Fruit fly (Drosophila melanogaster) whole organism, wandering third instar larva: ENCODE measurements around the gene unc-13.

Experiments used
- Abd-B ChIP-seq: fragments of >200 bp; optimal IDR thresholded peaks from 2 replicates; lab custom pipeline; 2017; ENCODE audit warnings: missing biosample characterization, missing genetic modification characterization
- CrebA ChIP-seq: fragments of 200-800 bp; sonication (Bioruptor generic); optimal IDR thresholded peaks from 2 replicates; lab custom pipeline; 2016; ENCODE audit warnings: missing biosample characterization, mild to moderate bottlenecking, missing genetic modification characterization, borderline replicate concordance
- Dif ChIP-seq: fragments of 200-275, 200-300 bp; sonication (Bioruptor generic); optimal IDR thresholded peaks from 2 replicates; lab custom pipeline; 2018; ENCODE audit warnings: missing biosample characterization, missing genetic modification characterization; ENCODE audit not compliant: partially characterized antibody
- GATAd ChIP-seq: sonication (Bioruptor generic); optimal IDR thresholded peaks from 2 replicates; lab custom pipeline; 2016; ENCODE audit warnings: missing biosample characterization, missing genetic modification characterization
- HLH106 ChIP-seq: fragments of 200-800 bp; optimal IDR thresholded peaks from 3 replicates; lab custom pipeline; 2019; ENCODE audit warnings: missing biosample characterization, mild to moderate bottlenecking, missing genetic modification characterization, moderate library complexity
- Hnf4 ChIP-seq: fragments of 200-800 bp; sonication (Bioruptor generic); optimal IDR thresholded peaks from 2 replicates; lab custom pipeline; 2016; ENCODE audit warnings: missing biosample characterization, mild to moderate bottlenecking, missing genetic modification characterization
- Hr78 ChIP-seq: fragments of >200 bp; optimal IDR thresholded peaks from 2 replicates; lab custom pipeline; 2017; ENCODE audit warnings: missing biosample characterization, missing genetic modification characterization
- Mio ChIP-seq: sonication (Bioruptor generic); optimal IDR thresholded peaks from 2 replicates; lab custom pipeline; 2016; ENCODE audit warnings: missing biosample characterization, missing genetic modification characterization
- Myc ChIP-seq: fragments of >200 bp; optimal IDR thresholded peaks from 2 replicates; lab custom pipeline; 2017
- N ChIP-seq: fragments of >200 bp; optimal IDR thresholded peaks from 2 replicates; lab custom pipeline; 2018; ENCODE audit warnings: missing biosample characterization, missing external identifiers, missing genetic modification characterization
- OdsH ChIP-seq: fragments of 200-800 bp; sonication (Bioruptor generic); optimal IDR thresholded peaks from 2 replicates; lab custom pipeline; 2016; ENCODE audit warnings: missing biosample characterization, mild to moderate bottlenecking, missing genetic modification characterization
- Rel ChIP-seq, 2 experiments: fragments of 200-800 bp; sonication (Bioruptor generic) in 1 of 2; optimal IDR thresholded peaks; 2 replicates in 1 of 2; 3 replicates in 1 of 2; lab custom pipeline; 2016 to 2019; ENCODE audit warnings: mild to moderate bottlenecking in 2 of 2, missing biosample characterization in 2 of 2, missing genetic modification characterization in 2 of 2, moderate library complexity in 1 of 2
- Sp1 ChIP-seq: fragments of 200-800 bp; sonication (Bioruptor generic); optimal IDR thresholded peaks from 3 replicates; lab custom pipeline; 2019; ENCODE audit warnings: missing biosample characterization, mild to moderate bottlenecking, missing genetic modification characterization, moderate library complexity
- Vsx2 ChIP-seq: fragments of 200-300, 225-300 bp; sonication (Bioruptor generic); optimal IDR thresholded peaks from 2 replicates; lab custom pipeline; 2018; ENCODE audit warnings: missing biosample characterization, missing genetic modification characterization; ENCODE audit not compliant: partially characterized antibody
- br ChIP-seq: fragments of 200-800 bp; sonication (Bioruptor generic); optimal IDR thresholded peaks from 2 replicates; lab custom pipeline; 2016; ENCODE audit warnings: missing biosample characterization, missing genetic modification characterization
- brk ChIP-seq: fragments of 200-800 bp; sonication (Bioruptor generic); optimal IDR thresholded peaks from 2 replicates; lab custom pipeline; 2016; ENCODE audit warnings: missing biosample characterization, mild to moderate bottlenecking, missing genetic modification characterization
- dl ChIP-seq, 2 experiments: fragments of 175-275, 200-275 bp in 1 of 2; fragments of 200-275 bp in 1 of 2; sonication (Bioruptor generic); optimal IDR thresholded peaks; lab custom pipeline; 2018; ENCODE audit warnings: mild to moderate bottlenecking in 2 of 2, missing biosample characterization in 2 of 2, missing genetic modification characterization in 2 of 2, moderate library complexity in 2 of 2; ENCODE audit not compliant: partially characterized antibody in 2 of 2, insufficient read depth in 1 of 2
- dmrt93B ChIP-seq: fragments of 200-800 bp; sonication (Bioruptor generic); optimal IDR thresholded peaks from 2 replicates; lab custom pipeline; 2018; ENCODE audit warnings: missing biosample characterization, mild to moderate bottlenecking, missing genetic modification characterization
- foxo ChIP-seq, 2 experiments: fragments of 200-800 bp; sonication (Bioruptor generic); optimal IDR thresholded peaks; 2 replicates in 1 of 2; 3 replicates in 1 of 2; lab custom pipeline; 2016 to 2017; ENCODE audit warnings: missing biosample characterization in 2 of 2, missing genetic modification characterization in 2 of 2
- fru ChIP-seq: fragments of 200-800 bp; sonication (Bioruptor generic); optimal IDR thresholded peaks from 3 replicates; lab custom pipeline; 2016; ENCODE audit warnings: missing biosample characterization, mild to moderate bottlenecking, missing genetic modification characterization
- h ChIP-seq: fragments of 200-800 bp; sonication (Bioruptor generic); optimal IDR thresholded peaks from 3 replicates; lab custom pipeline; 2016; ENCODE audit warnings: missing biosample characterization, mild to moderate bottlenecking, missing genetic modification characterization
- jim ChIP-seq: fragments of 175-275, 200-325 bp; sonication (Bioruptor generic); optimal IDR thresholded peaks from 2 replicates; lab custom pipeline; 2016; ENCODE audit warnings: missing biosample characterization, mild to moderate bottlenecking, missing genetic modification characterization
- lola ChIP-seq: fragments of >200 bp; optimal IDR thresholded peaks from 2 replicates; lab custom pipeline; 2017; ENCODE audit warnings: missing biosample characterization, missing genetic modification characterization
- psq ChIP-seq: fragments of 200-800 bp; sonication (Bioruptor generic); optimal IDR thresholded peaks from 3 replicates; lab custom pipeline; 2017; ENCODE audit warnings: missing biosample characterization, mild to moderate bottlenecking, missing genetic modification characterization, moderate library complexity
- rgr ChIP-seq: fragments of 200-800 bp; sonication (Bioruptor generic); optimal IDR thresholded peaks from 3 replicates; lab custom pipeline; 2016; ENCODE audit warnings: missing biosample characterization, mild to moderate bottlenecking, missing genetic modification characterization
- sv ChIP-seq: fragments of 200-800 bp; sonication (Bioruptor generic); optimal IDR thresholded peaks from 3 replicates; lab custom pipeline; 2016; ENCODE audit warnings: missing biosample characterization, missing genetic modification characterization
- usp ChIP-seq: fragments of >200 bp; optimal IDR thresholded peaks from 2 replicates; lab custom pipeline; 2017; ENCODE audit warnings: missing biosample characterization, missing genetic modification characterization
- woc ChIP-seq: sonication (Bioruptor generic); optimal IDR thresholded peaks from 2 replicates; lab custom pipeline; 2016; ENCODE audit warnings: missing biosample characterization, mild to moderate bottlenecking, missing genetic modification characterization

Gene unc-13

dm6 chr4:904667-905066 lies 7.5 kb downstream of the unc-13 start:
- TF ChIP-seq fru (no peak), br (GFP tag; lab: Kevin White, UChicago) (no peak), dl (GFP tag; optimal IDR thresholded peaks at IDR 0.05; lab: Kevin White, UChicago; ENCODE audit: insufficient read depth in 1 of 2, partially characterized antibody in 2 of 2) (no peak), Sp1 (GFP tag; lab: Kevin White, UChicago) (no peak), jim (GFP tag; lab: Kevin White, UChicago) (no peak), GATAd (GFP tag; lab: Kevin White, UChicago) (no peak), N (no peak), Myc (lab: Kevin White, UChicago) (no peak), woc (GFP tag; lab: Kevin White, UChicago) (peak; percentile 71)

dm6 chr4:896134-896533 lies 16.0 kb downstream of the unc-13 start:
- TF ChIP-seq fru (no peak), Hr78 (GFP tag; lab: Kevin White, UChicago) (no peak), dl (GFP tag; optimal IDR thresholded peaks at IDR 0.05; lab: Kevin White, UChicago; ENCODE audit: insufficient read depth in 1 of 2, partially characterized antibody in 2 of 2) (no peak), foxo (GFP tag; optimal IDR thresholded peaks at IDR 0.05; lab: Kevin White, UChicago) (no peak), HLH106 (no peak)

- TF ChIP-seq Sp1 (GFP tag; lab: Kevin White, UChicago), result no peak
Observed at dm6 chr4:879061-879708, 32.9 kb downstream of the unc-13 start.

dm6 chr4:867937-868336 lies 44.2 kb downstream of the unc-13 start:
- no peak for TF ChIP-seq foxo (GFP tag; optimal IDR thresholded peaks at IDR 0.05; lab: Kevin White, UChicago)
- no peak for TF ChIP-seq fru
- TF ChIP-seq brk (GFP tag; lab: Kevin White, UChicago), result no peak
- no peak for TF ChIP-seq dmrt93B
- no peak for TF ChIP-seq HLH106
- TF ChIP-seq h, result no peak
- TF ChIP-seq usp (GFP tag; lab: Kevin White, UChicago), result no peak
- no peak for TF ChIP-seq Myc (lab: Kevin White, UChicago)

- TF ChIP-seq psq (no peak), Abd-B (GFP tag; lab: Kevin White, UChicago) (no peak), N (peak; percentile 98), Hr78 (GFP tag; lab: Kevin White, UChicago) (peak; percentile 92), lola (GFP tag; lab: Kevin White, UChicago) (no peak), Mio (no peak), Rel (GFP tag; optimal IDR thresholded peaks at IDR 0.05; lab: Kevin White, UChicago) (no peak), Rel (tag; optimal IDR thresholded peaks at IDR 0.05; lab: Kevin White, UChicago) (no peak), Myc (lab: Kevin White, UChicago) (peak; percentile 41), fru (no peak), OdsH (GFP tag; lab: Kevin White, UChicago) (no peak), br (GFP tag; lab: Kevin White, UChicago) (no peak), woc (GFP tag; lab: Kevin White, UChicago) (peak; percentile 87), brk (GFP tag; lab: Kevin White, UChicago) (peak; percentile 43), Hnf4 (GFP tag; lab: Kevin White, UChicago) (peak; percentile 7)
Observed at dm6 chr4:866437-867216, 45.5 kb downstream of the unc-13 start, which contains the start of gene Gyf. Gene Gyf, minus strand, starts transcription at chr4:867025.

dm6 chr4:855074-855473 lies 57.1 kb downstream of the unc-13 start:
- TF ChIP-seq Myc (lab: Kevin White, UChicago) (no peak), rgr (GFP tag; lab: Kevin White, UChicago) (no peak), br (GFP tag; lab: Kevin White, UChicago) (no peak), dmrt93B (no peak), Hr78 (GFP tag; lab: Kevin White, UChicago) (no peak), Dif (GFP tag; lab: Kevin White, UChicago) (no peak), Vsx2 (GFP tag; lab: Kevin White, UChicago) (no peak), h (no peak), sv (GFP tag; lab: Kevin White, UChicago) (no peak), CrebA (GFP tag; lab: Kevin White, UChicago) (no peak)
